Worm (Caenorhabditis elegans) whole organism, young adult: ENCODE data around the gene F26G5.1.
A peak's percentile ranks its signal among the peaks of the same experiment; 100 is the strongest.

Experiments
- D2030.7 ChIP-seq: fragments of 200-800 bp; sonication (Bioruptor generic); IDR thresholded peaks from 2 replicates; pipeline ENCODE4 v1.3.6; 2022; ENCODE audit warnings: missing genetic modification reagents, missing genetic modification characterization, missing compliant biosample characterization
- F33H1.4 ChIP-seq: fragments of 200-800 bp; sonication (Bioruptor generic); IDR thresholded peaks from 2 replicates; pipeline ENCODE4 v1.3.6; 2022; ENCODE audit warnings: missing genetic modification reagents, missing genetic modification characterization, missing compliant biosample characterization
- attf-3 ChIP-seq: fragments of 200-800 bp; sonication (Bioruptor generic); conservative IDR thresholded peaks from 2 replicates; pipeline ENCODE4 v1.3.6; 2022; ENCODE audit warnings: missing genetic modification reagents, missing genetic modification characterization, missing compliant biosample characterization
- bed-2 ChIP-seq: fragments of 200-800 bp; sonication (Bioruptor generic); IDR thresholded peaks from 2 replicates; pipeline ENCODE4 v1.3.6; 2022; ENCODE audit warnings: missing genetic modification reagents, missing genetic modification characterization, missing compliant biosample characterization
- cebp-1 ChIP-seq, 2 experiments: fragments of 200-800 bp in 1 of 2; sonication (Bioruptor generic) in 1 of 2; sonication (generic microtip) in 1 of 2; IDR thresholded peaks in 1 of 2; optimal IDR thresholded peaks in 1 of 2; 2 replicates each; pipeline versions ENCODE4 v1.3.6 to Lab custom; 2017 to 2022; ENCODE audit warnings: missing compliant biosample characterization in 2 of 2, missing genetic modification characterization in 2 of 2, mild to moderate bottlenecking in 1 of 2, missing genetic modification reagents in 1 of 2, moderate library complexity in 1 of 2
- ceh-91 ChIP-seq: fragments of 200-800 bp; sonication (Bioruptor generic); IDR thresholded peaks from 2 replicates; pipeline ENCODE4 v1.3.6; 2022; ENCODE audit warnings: missing genetic modification reagents, missing genetic modification characterization, missing compliant biosample characterization
- chd-7 ChIP-seq: sonication (generic microtip); optimal IDR thresholded peaks from 2 replicates; lab custom pipeline; 2016; ENCODE audit warnings: mild to moderate bottlenecking, missing genetic modification characterization, moderate library complexity, missing compliant biosample characterization
- dpl-1 ChIP-seq: fragments of 150-350 bp; optimal IDR thresholded peaks from 2 replicates; lab custom pipeline; 2014; ENCODE audit warnings: missing biosample characterization, missing genetic modification reagents, missing genetic modification characterization
- efl-1 ChIP-seq: fragments of 150-350 bp; optimal IDR thresholded peaks from 2 replicates; lab custom pipeline; 2014; ENCODE audit warnings: missing biosample characterization, missing genetic modification reagents, missing genetic modification characterization
- egl-18 ChIP-seq: fragments of 200-800 bp; sonication (Bioruptor generic); IDR thresholded peaks from 2 replicates; pipeline ENCODE4 v1.3.6; 2022; ENCODE audit warnings: missing genetic modification reagents, missing genetic modification characterization, missing compliant biosample characterization
- him-1 ChIP-seq: sonication (generic microtip); optimal IDR thresholded peaks from 2 replicates; lab custom pipeline; 2016; ENCODE audit warnings: missing genotype, missing genetic modification reagents, missing genetic modification characterization, missing compliant biosample characterization
- hmg-1.2 ChIP-seq: fragments of 200-800 bp; sonication (Bioruptor generic); IDR thresholded peaks from 2 replicates; pipeline ENCODE4 v1.3.6; 2022; ENCODE audit warnings: missing genetic modification reagents, missing genetic modification characterization, missing compliant biosample characterization
- hrde-1 ChIP-seq: sonication (generic microtip); optimal IDR thresholded peaks from 2 replicates; lab custom pipeline; 2016; ENCODE audit warnings: missing genetic modification characterization, mild to moderate bottlenecking, missing compliant biosample characterization, moderate library complexity, missing genotype, missing genetic modification reagents, borderline replicate concordance
- lin-35 ChIP-seq, 3 experiments: fragments of 150-350 bp in 2 of 3; sonication (generic microtip) in 1 of 3; optimal IDR thresholded peaks; 2 replicates each; lab custom pipeline; 2014 to 2018; ENCODE audit warnings: missing biosample characterization in 3 of 3, missing genetic modification characterization in 3 of 3, missing genetic modification reagents in 3 of 3
- lin-54 ChIP-seq: fragments of 200-800 bp; sonication (Bioruptor generic); optimal IDR thresholded peaks from 2 replicates; lab custom pipeline; 2018; ENCODE audit warnings: mild to moderate bottlenecking, missing genetic modification characterization, missing compliant biosample characterization
- lsl-1 ChIP-seq: fragments of 200-800 bp; sonication (Bioruptor generic); optimal IDR thresholded peaks from 2 replicates; lab custom pipeline; 2018; ENCODE audit warnings: mild to moderate bottlenecking, missing genetic modification characterization, moderate library complexity, missing compliant biosample characterization
- madf-6 ChIP-seq: fragments of 200-800 bp; sonication (Bioruptor generic); IDR thresholded peaks from 2 replicates; pipeline ENCODE4 v1.3.6; 2022; ENCODE audit warnings: missing genetic modification reagents, missing genetic modification characterization, missing compliant biosample characterization
- madf-8 ChIP-seq: fragments of 200-800 bp; sonication (Bioruptor generic); conservative IDR thresholded peaks from 2 replicates; pipeline ENCODE4 v1.3.6; 2022; ENCODE audit warnings: missing genetic modification reagents, missing genetic modification characterization, missing compliant biosample characterization
- mel-28 ChIP-seq: sonication (generic microtip); optimal IDR thresholded peaks from 2 replicates; lab custom pipeline; 2016; ENCODE audit warnings: borderline replicate concordance, mild to moderate bottlenecking, missing genetic modification characterization, missing compliant biosample characterization
- mxl-1 ChIP-seq: sonication (generic microtip); optimal IDR thresholded peaks from 2 replicates; lab custom pipeline; 2016; ENCODE audit warnings: missing genetic modification characterization, missing compliant biosample characterization
- nfyb-1 ChIP-seq: fragments of 200-800 bp; sonication (Bioruptor generic); IDR thresholded peaks from 2 replicates; pipeline ENCODE4 v1.3.6; 2022; ENCODE audit warnings: missing genetic modification reagents, missing genetic modification characterization, missing compliant biosample characterization
- nhr-80 ChIP-seq: sonication (generic microtip); optimal IDR thresholded peaks from 2 replicates; lab custom pipeline; 2016; ENCODE audit warnings: missing genetic modification characterization, missing compliant biosample characterization
- sdz-38 ChIP-seq: sonication (generic microtip); optimal IDR thresholded peaks from 2 replicates; lab custom pipeline; 2016; ENCODE audit warnings: missing genotype, missing genetic modification characterization, missing compliant biosample characterization
- sea-2 ChIP-seq: fragments of 200-800 bp; sonication (Bioruptor generic); IDR thresholded peaks from 2 replicates; pipeline ENCODE4 v1.3.6; 2022; ENCODE audit warnings: missing genetic modification characterization, missing compliant biosample characterization
- snpc-3.4 ChIP-seq: sonication (generic microtip); optimal IDR thresholded peaks from 2 replicates; lab custom pipeline; 2017; ENCODE audit warnings: missing genetic modification characterization, mild to moderate bottlenecking, missing compliant biosample characterization, antibody characterized with exemption, moderate library complexity, missing genotype, missing genetic modification reagents
- snpc-4 ChIP-seq, 5 experiments: fragments of 150-350 bp in 1 of 5; sonication (generic microtip) in 4 of 5; optimal IDR thresholded peaks; 2 replicates each; lab custom pipeline; 2014 to 2018; ENCODE audit warnings: missing genetic modification characterization in 5 of 5, missing biosample characterization in 3 of 5, antibody characterized with exemption in 2 of 5, mild to moderate bottlenecking in 2 of 5, missing compliant biosample characterization in 2 of 5, missing genotype in 2 of 5, moderate library complexity in 2 of 5, missing genetic modification reagents in 1 of 5
- sptf-2 ChIP-seq: fragments of 200-800 bp; sonication (Bioruptor generic); optimal IDR thresholded peaks from 2 replicates; lab custom pipeline; 2018; ENCODE audit warnings: mild to moderate bottlenecking, missing genetic modification characterization, missing compliant biosample characterization
- xnd-1 ChIP-seq: sonication (generic microtip); optimal IDR thresholded peaks from 2 replicates; lab custom pipeline; 2016; ENCODE audit warnings: missing genotype, missing genetic modification reagents, missing genetic modification characterization, missing compliant biosample characterization

Gene F26G5.1

ce11 chrV:4960686-4961085, 14.6 kb upstream of the F26G5.1 start (continued):
- TF ChIP-seq bed-2 (GFP tag; lab: Robert Waterston, UW) = no peak
- TF ChIP-seq sptf-2 (GFP tag; lab: Kevin White, UChicago) = no peak
- TF ChIP-seq dpl-1 (GFP tag; lab: Kevin White, UChicago) = no peak

- TF ChIP-seq bed-2 (GFP tag; lab: Robert Waterston, UW) (no peak), hmg-1.2 (GFP tag; lab: Robert Waterston, UW) (peak; percentile 20; the same call in 1 of the 2 replicates), cebp-1 (GFP tag; IDR thresholded peaks at IDR 0.05; lab: Robert Waterston, UW) (no peak), cebp-1 (tag; optimal IDR thresholded peaks at IDR 0.05; lab: Kevin White, UChicago) (peak; percentile 39)
Observed at ce11 chrV:4962968-4963367, 12.3 kb upstream of the F26G5.1 start, which contains the start of gene tam-1. Gene tam-1, minus strand, starts transcription at chrV:4963102.

ce11 chrV:4963606-4964005, 11.7 kb upstream of the F26G5.1 start:
- TF ChIP-seq mel-28 (no peak), F33H1.4 (GFP tag; lab: Robert Waterston, UW) (peak; percentile 93), snpc-4 (GFP tag; optimal IDR thresholded peaks at IDR 0.05; lab: Kevin White, UChicago) (no peak), snpc-4 (tag; optimal IDR thresholded peaks at IDR 0.05; lab: Kevin White, UChicago) (peak in 1 of 4 experiments; percentile 39), lin-35 (GFP tag; optimal IDR thresholded peaks at IDR 0.05; lab: Kevin White, UChicago) (no peak), attf-3 (GFP tag; lab: Robert Waterston, UW) (no peak), xnd-1 (peak; percentile 98), mxl-1 (no peak), sea-2 (GFP tag; lab: Robert Waterston, UW) (no peak), snpc-3.4 (tag; lab: Kevin White, UChicago) (peak; percentile 6), lin-54 (GFP tag; lab: Kevin White, UChicago) (peak; percentile 75), sdz-38 (no peak), dpl-1 (GFP tag; lab: Kevin White, UChicago) (peak; percentile 9), D2030.7 (GFP tag; lab: Robert Waterston, UW) (peak; percentile 78), him-1 (tag; lab: Kevin White, UChicago) (peak; percentile 73), egl-18 (GFP tag; lab: Robert Waterston, UW) (no peak), ceh-91 (GFP tag; lab: Robert Waterston, UW) (peak; percentile 60), lsl-1 (GFP tag; lab: Kevin White, UChicago) (peak; percentile 99), madf-6 (peak; percentile 95), madf-8 (GFP tag; lab: Robert Waterston, UW) (peak; percentile 79), efl-1 (GFP tag; lab: Kevin White, UChicago) (peak; percentile 52)

ce11 chrV:4964020-4964635, 11.2 kb upstream of the F26G5.1 start:
- TF ChIP-seq hrde-1 (no peak), chd-7 (tag; lab: Kevin White, UChicago) (peak; percentile 20), nfyb-1 (0 out of 2 replicates have a peak, but pooled peaks have one; percentile 25)

- no peak for TF ChIP-seq sea-2 (GFP tag; lab: Robert Waterston, UW)
- TF ChIP-seq cebp-1 (GFP tag; IDR thresholded peaks at IDR 0.05; lab: Robert Waterston, UW) = peak; percentile 37; the same call in 1 of the 2 replicates
- TF ChIP-seq cebp-1 (tag; optimal IDR thresholded peaks at IDR 0.05; lab: Kevin White, UChicago) = peak; percentile 48
- TF ChIP-seq nhr-80 (tag; lab: Kevin White, UChicago) = peak; percentile 53
Observed at ce11 chrV:4964671-4965420, 10.4 kb upstream of the F26G5.1 start.
